Fruit fly (Drosophila melanogaster) whole organism, adult: ENCODE measurements around the gene CG14422.

Source experiments
- CG11617 ChIP-seq: fragments of 200-800 bp; sonication (Bioruptor generic); optimal IDR thresholded peaks from 2 replicates; lab custom pipeline; 2017; ENCODE audit warnings: mild to moderate bottlenecking, missing biosample characterization, missing genetic modification reagents, missing genetic modification characterization
- CG12768 ChIP-seq: fragments of 200-800 bp; sonication (Bioruptor generic); optimal IDR thresholded peaks from 2 replicates; lab custom pipeline; 2017; ENCODE audit warnings: missing biosample characterization, missing genetic modification characterization, mild to moderate bottlenecking, moderate library complexity, missing genetic modification reagents
- CG14711 ChIP-seq: fragments of 200-800 bp; sonication (Bioruptor generic); optimal IDR thresholded peaks from 2 replicates; lab custom pipeline; 2018; ENCODE audit warnings: missing biosample characterization, mild to moderate bottlenecking, missing genetic modification characterization, moderate library complexity
- CG33017 ChIP-seq: fragments of 200-800 bp; sonication (Bioruptor generic); optimal IDR thresholded peaks from 2 replicates; lab custom pipeline; 2018; ENCODE audit warnings: missing biosample characterization, mild to moderate bottlenecking, missing genetic modification characterization, moderate library complexity
- CG7045 ChIP-seq: fragments of 200-800 bp; sonication (Bioruptor generic); optimal IDR thresholded peaks from 2 replicates; lab custom pipeline; 2017; ENCODE audit warnings: missing biosample characterization, mild to moderate bottlenecking, missing genetic modification characterization
- CG7101 ChIP-seq: fragments of 200-800 bp; sonication (Bioruptor generic); optimal IDR thresholded peaks from 2 replicates; lab custom pipeline; 2018; ENCODE audit warnings: missing biosample characterization, mild to moderate bottlenecking, missing genetic modification characterization, moderate library complexity
- Clk ChIP-seq: fragments of 200-800 bp; sonication (Bioruptor generic); optimal IDR thresholded peaks from 2 replicates; lab custom pipeline; 2017; ENCODE audit warnings: missing biosample characterization, missing genetic modification characterization
- Mnt ChIP-seq: fragments of 200-800 bp; sonication (Bioruptor generic); optimal IDR thresholded peaks from 2 replicates; lab custom pipeline; 2016; ENCODE audit warnings: missing biosample characterization, mild to moderate bottlenecking, missing genetic modification characterization
- cic ChIP-seq: fragments of 200-800 bp; sonication (Bioruptor generic); optimal IDR thresholded peaks from 2 replicates; lab custom pipeline; 2017; ENCODE audit warnings: missing biosample characterization, mild to moderate bottlenecking, missing genetic modification characterization, moderate library complexity
- cnc ChIP-seq, 2 experiments: fragments of >200 bp; optimal IDR thresholded peaks; 2 replicates each; lab custom pipeline; 2017
- pad ChIP-seq: fragments of 200-800 bp; sonication (Bioruptor generic); optimal IDR thresholded peaks from 3 replicates; lab custom pipeline; 2017; ENCODE audit warnings: missing biosample characterization, missing genetic modification characterization, mild to moderate bottlenecking, moderate library complexity, missing genetic modification reagents
- tj ChIP-seq: fragments of 200-800 bp; sonication (Bioruptor generic); optimal IDR thresholded peaks from 3 replicates; lab custom pipeline; 2017; ENCODE audit warnings: missing biosample characterization, mild to moderate bottlenecking, missing genetic modification characterization, moderate library complexity

DNA sequence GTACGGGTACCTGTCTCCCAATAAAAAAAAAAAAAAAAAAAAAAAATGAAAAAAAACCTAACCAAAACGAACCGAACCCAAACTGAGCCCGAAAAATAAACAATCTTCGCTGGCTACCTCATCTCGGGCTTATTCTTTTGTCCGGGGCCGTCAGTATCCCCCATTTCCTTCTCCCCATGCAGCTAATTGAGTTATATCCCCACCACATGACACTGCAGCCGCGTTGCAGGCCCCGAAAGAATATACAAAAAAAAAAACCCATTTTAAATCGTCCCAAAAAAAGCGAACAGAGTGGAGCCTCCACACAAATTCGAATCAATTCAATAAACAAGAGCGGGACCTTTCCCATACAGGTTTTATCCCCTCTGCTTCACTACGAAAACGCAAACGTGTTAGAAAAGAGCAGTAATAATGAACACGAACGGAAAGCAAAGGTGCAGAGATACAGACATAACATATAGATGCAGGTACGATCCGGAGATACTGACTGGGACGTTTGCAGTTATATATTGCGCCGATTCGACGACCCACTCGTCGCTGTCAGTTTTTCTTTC lies 21.6 kb downstream of the CG14422 start:
- TF ChIP-seq CG33017: no peak
- TF ChIP-seq CG7045 (GFP tag; lab: Kevin White, UChicago): no peak
- TF ChIP-seq pad: no peak
- no peak for TF ChIP-seq tj (GFP tag; lab: Kevin White, UChicago)
- no peak for TF ChIP-seq Mnt (GFP tag; lab: Kevin White, UChicago)
- no peak for TF ChIP-seq CG12768 (GFP tag; lab: Kevin White, UChicago)
- TF ChIP-seq Clk (GFP tag; lab: Kevin White, UChicago): no peak
- TF ChIP-seq cic (GFP tag; lab: Kevin White, UChicago): no peak
- TF ChIP-seq CG7101: no peak
- TF ChIP-seq CG14711 (tag; lab: Kevin White, UChicago): no peak
- no peak for TF ChIP-seq cnc (optimal IDR thresholded peaks at IDR 0.05; lab: Kevin White, UChicago)
- no peak for TF ChIP-seq CG11617
